Worm (Caenorhabditis elegans) whole organism, L2 larva: ENCODE results near the gene fbxa-153.

ENCODE experiments used
- R02D3.7 ChIP-seq: fragments of 150-350 bp; optimal IDR thresholded peaks from 2 replicates; lab custom pipeline; 2014; ENCODE audit warnings: missing biosample characterization, missing genetic modification characterization
- Y55F3AM.14 ChIP-seq: fragments of 200-800 bp; sonication (Bioruptor generic); optimal IDR thresholded peaks from 2 replicates; lab custom pipeline; 2018; ENCODE audit warnings: mild to moderate bottlenecking, missing genetic modification characterization, missing compliant biosample characterization
- ZK546.5 ChIP-seq: sonication (generic microtip); optimal IDR thresholded peaks from 2 replicates; lab custom pipeline; 2017; ENCODE audit warnings: missing biosample characterization, missing genetic modification characterization
- alr-1 ChIP-seq: fragments of 150-350 bp; optimal IDR thresholded peaks from 2 replicates; lab custom pipeline; 2014; ENCODE audit warnings: missing biosample characterization, missing genetic modification characterization
- aly-2 ChIP-seq: fragments of 150-350 bp; optimal IDR thresholded peaks from 2 replicates; lab custom pipeline; 2014; ENCODE audit warnings: missing biosample characterization, missing genetic modification characterization
- ama-1 ChIP-seq: fragments of 150-350 bp; optimal IDR thresholded peaks from 2 replicates; lab custom pipeline; 2018; ENCODE audit warnings: inconsistent platforms
- ceh-16 ChIP-seq: fragments of 150-350 bp; optimal IDR thresholded peaks from 2 replicates; lab custom pipeline; 2014; ENCODE audit warnings: missing biosample characterization, missing genetic modification characterization
- ceh-82 ChIP-seq: fragments of 150-350 bp; optimal IDR thresholded peaks from 2 replicates; lab custom pipeline; 2014; ENCODE audit warnings: missing biosample characterization, missing genetic modification characterization
- dmd-4 ChIP-seq: sonication (generic microtip); optimal IDR thresholded peaks from 2 replicates; lab custom pipeline; 2017; ENCODE audit warnings: missing biosample characterization, missing genetic modification characterization
- fos-1 ChIP-seq: fragments of 150-350 bp; optimal IDR thresholded peaks from 2 replicates; lab custom pipeline; 2014; ENCODE audit warnings: missing biosample characterization, missing genetic modification characterization
- lin-39 ChIP-seq: fragments of 150-350 bp; optimal IDR thresholded peaks from 2 replicates; lab custom pipeline; 2014; ENCODE audit warnings: missing biosample characterization, missing genetic modification reagents, missing genetic modification characterization
- mab-5 ChIP-seq: fragments of 150-350 bp; optimal IDR thresholded peaks from 2 replicates; lab custom pipeline; 2014; ENCODE audit warnings: missing biosample characterization, missing genetic modification characterization
- nhr-129 ChIP-seq: fragments of 150-350 bp; optimal IDR thresholded peaks from 2 replicates; lab custom pipeline; 2014; ENCODE audit warnings: missing biosample characterization, missing genetic modification characterization
- nhr-21 ChIP-seq: fragments of 150-350 bp; optimal IDR thresholded peaks from 2 replicates; lab custom pipeline; 2014; ENCODE audit warnings: missing biosample characterization, missing genetic modification characterization
- nhr-237 ChIP-seq: fragments of 150-350 bp; optimal IDR thresholded peaks from 2 replicates; lab custom pipeline; 2014; ENCODE audit warnings: missing biosample characterization, missing genetic modification characterization
- nhr-25 ChIP-seq: fragments of 150-350 bp; sonication (generic microtip); optimal IDR thresholded peaks from 3 replicates; lab custom pipeline; 2014; ENCODE audit warnings: missing biosample characterization, missing genetic modification characterization
- nhr-6 ChIP-seq: fragments of 150-350 bp; optimal IDR thresholded peaks from 2 replicates; lab custom pipeline; 2014; ENCODE audit warnings: missing biosample characterization, missing genetic modification characterization
- skn-1 ChIP-seq: sonication (generic microtip); optimal IDR thresholded peaks from 2 replicates; lab custom pipeline; 2017; ENCODE audit warnings: missing biosample characterization, missing genetic modification characterization
- unc-39 ChIP-seq: fragments of 150-350 bp; optimal IDR thresholded peaks from 2 replicates; lab custom pipeline; 2014; ENCODE audit warnings: missing biosample characterization, missing genetic modification characterization
- ztf-11 ChIP-seq: sonication (generic microtip); optimal IDR thresholded peaks from 2 replicates; lab custom pipeline; 2017; ENCODE audit warnings: missing biosample characterization, missing genetic modification characterization

The fbxa-153 gene

DNA sequence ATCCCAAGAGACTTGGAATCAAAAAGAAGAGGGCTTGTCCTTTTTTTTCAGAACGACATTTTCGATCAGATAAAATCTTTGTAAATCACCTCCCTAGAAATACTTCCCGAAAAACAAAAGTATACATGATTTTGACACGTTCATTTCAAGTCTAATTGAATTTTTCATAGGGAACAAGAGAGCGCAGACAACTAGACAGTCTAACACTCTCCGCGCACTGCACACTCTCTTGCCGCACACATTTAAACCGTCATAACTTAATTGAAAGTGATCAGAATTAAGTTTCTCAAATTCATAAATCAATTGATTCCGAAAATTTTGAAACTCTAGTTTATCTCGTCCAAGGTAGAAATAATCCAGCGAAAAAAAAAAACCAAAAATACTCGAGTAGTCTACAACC is 50.5 kb downstream of the fbxa-153 start:
- TF ChIP-seq ztf-11 (tag; lab: Kevin White, UChicago) (no peak), unc-39 (tag; lab: Kevin White, UChicago) (no peak), mab-5 (tag; lab: Kevin White, UChicago) (no peak), ZK546.5 (tag; lab: Kevin White, UChicago) (no peak), ceh-82 (tag; lab: Kevin White, UChicago) (no peak), Y55F3AM.14 (no peak), nhr-6 (tag; lab: Kevin White, UChicago) (no peak), skn-1 (tag; lab: Kevin White, UChicago) (no peak), nhr-129 (tag; lab: Kevin White, UChicago) (no peak), nhr-21 (no peak), R02D3.7 (tag; lab: Kevin White, UChicago) (no peak), alr-1 (no peak), ama-1 (lab: Kevin White, UChicago) (no peak), fos-1 (tag; lab: Kevin White, UChicago) (no peak), nhr-237 (tag; lab: Kevin White, UChicago) (no peak), ceh-16 (no peak), nhr-25 (no peak), lin-39 (tag; lab: Kevin White, UChicago) (no peak)
- TF ChIP-seq, all 48 proteins: peak for 0

DNA sequence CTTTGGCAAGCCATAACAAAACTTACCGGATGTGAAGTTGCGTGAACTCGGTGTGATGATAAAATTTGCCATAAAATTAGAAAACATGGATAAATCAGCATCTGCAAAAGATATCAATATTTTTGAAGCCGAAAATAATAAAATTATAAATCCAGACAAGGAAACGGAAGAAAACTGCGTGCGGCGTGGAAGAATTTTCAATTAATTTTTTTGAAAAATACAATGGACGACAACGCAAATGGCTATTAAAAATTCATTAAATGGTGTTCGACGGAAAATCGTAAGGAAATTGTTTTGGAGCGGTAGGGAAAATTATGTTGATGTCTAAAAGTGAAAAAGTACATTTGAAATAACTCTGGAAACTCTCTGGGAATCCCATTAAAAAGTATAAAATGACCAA is 51.1 kb downstream of the fbxa-153 start, which contains the start of gene acr-18:
acr-18 (minus strand) TSS at position 101 of the 400 bp plus-strand sequence.
- TF ChIP-seq unc-39 (tag; lab: Kevin White, UChicago) (no peak), aly-2 (tag; lab: Kevin White, UChicago) (no peak), dmd-4 (tag; lab: Kevin White, UChicago) (no peak), mab-5 (tag; lab: Kevin White, UChicago) (no peak)
- TF ChIP-seq, all 48 proteins: peak for 0
